Worm (Caenorhabditis elegans): ENCODE data around the gene C16C8.9.

DNA sequence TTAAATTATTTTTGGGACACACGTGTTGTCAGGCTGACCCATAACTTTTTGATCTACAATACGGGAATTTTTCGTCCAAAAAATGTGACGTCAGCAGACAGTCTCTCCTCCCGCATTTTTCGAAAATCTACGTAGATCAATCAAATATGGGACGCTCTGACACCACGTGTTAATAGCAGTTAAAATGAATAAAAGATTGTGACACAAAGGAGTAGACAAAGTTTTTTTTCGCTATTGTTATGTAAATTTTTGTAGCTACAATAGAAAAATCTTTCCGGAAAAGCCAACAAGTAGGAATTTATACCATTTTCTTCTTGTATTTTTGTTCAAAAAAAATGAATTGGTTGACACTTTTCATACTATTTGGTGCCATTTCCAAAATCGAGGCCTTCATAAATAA lies 21.6 kb downstream of the C16C8.9 start, which contains the start of gene C16C8.27:
- TF ChIP-seq dao-5 (tag; optimal IDR thresholded peaks at IDR 0.05) (no peak), him-1 (tag; optimal IDR thresholded peaks at IDR 0.05) (no peak), W03F9.2 (tag; optimal IDR thresholded peaks at IDR 0.05) (no peak)

Data from whole organism, L4/young adult.